Fruit fly (Drosophila melanogaster) whole organism, embryonic: ENCODE data around the gene kibra.

Experiments used
- Adf1 ChIP-seq: fragments of 200-800 bp; sonication (Bioruptor generic); IDR thresholded peaks from 2 replicates; pipeline ENCODE4 v1.3.6; 2022; ENCODE audit warnings: missing biosample characterization, missing genetic modification characterization
- Bdp1 ChIP-seq: fragments of 200-800 bp; sonication (Bioruptor generic); optimal IDR thresholded peaks from 3 replicates; lab custom pipeline; 2016; ENCODE audit warnings: missing biosample characterization, missing genetic modification characterization
- C15 ChIP-seq: fragments of 200-800 bp; sonication (Bioruptor generic); IDR thresholded peaks from 3 replicates; pipeline ENCODE4 v1.3.6; 2022; ENCODE audit warnings: missing biosample characterization, missing genetic modification characterization
- CG13424 ChIP-seq: fragments of 200-800 bp; sonication (Bioruptor generic); optimal IDR thresholded peaks from 2 replicates; lab custom pipeline; 2019; ENCODE audit warnings: missing biosample characterization, mild to moderate bottlenecking, missing genetic modification characterization, moderate library complexity
- CG13775 ChIP-seq: fragments of 200-800 bp; sonication (Bioruptor generic); optimal IDR thresholded peaks from 3 replicates; lab custom pipeline; 2017; ENCODE audit warnings: missing biosample characterization, mild to moderate bottlenecking, missing genetic modification characterization
- CG14050 ChIP-seq: fragments of 200-800 bp; sonication (Bioruptor generic); IDR thresholded peaks from 3 replicates; pipeline ENCODE4 v1.3.6; 2022; ENCODE audit warnings: missing biosample characterization, missing genetic modification characterization
- CG15011 ChIP-seq: fragments of 200-800 bp; sonication (Bioruptor generic); optimal IDR thresholded peaks from 3 replicates; lab custom pipeline; 2018; ENCODE audit warnings: missing biosample characterization, mild to moderate bottlenecking, missing genetic modification characterization
- CG15601 ChIP-seq: fragments of 200-800 bp; sonication (Bioruptor generic); optimal IDR thresholded peaks from 3 replicates; lab custom pipeline; 2019; ENCODE audit warnings: missing biosample characterization, mild to moderate bottlenecking, missing genetic modification characterization, moderate library complexity
- CG16863 ChIP-seq: fragments of 200-800 bp; sonication (Bioruptor generic); optimal IDR thresholded peaks from 3 replicates; lab custom pipeline; 2016; ENCODE audit warnings: missing biosample characterization, missing genetic modification characterization
- CG2712 ChIP-seq: fragments of 200-800 bp; optimal IDR thresholded peaks from 3 replicates; lab custom pipeline; 2019; ENCODE audit warnings: missing biosample characterization, mild to moderate bottlenecking, missing genetic modification characterization, moderate library complexity
- CG3995 ChIP-seq: fragments of 200-800 bp; sonication (Bioruptor generic); optimal IDR thresholded peaks from 3 replicates; lab custom pipeline; 2016; ENCODE audit warnings: missing biosample characterization, missing genetic modification characterization
- CG4282 ChIP-seq: fragments of 200-800 bp; sonication (Bioruptor generic); optimal IDR thresholded peaks from 2 replicates; lab custom pipeline; 2016; ENCODE audit warnings: missing biosample characterization, missing genetic modification characterization
- CG4360 ChIP-seq: fragments of 200-800 bp; sonication (Bioruptor generic); IDR thresholded peaks from 2 replicates; pipeline ENCODE4 v1.3.6; 2022; ENCODE audit warnings: missing biosample characterization, missing genetic modification characterization
- CG7745 ChIP-seq: fragments of 200-800 bp; sonication (Bioruptor generic); optimal IDR thresholded peaks from 2 replicates; lab custom pipeline; 2018; ENCODE audit warnings: missing biosample characterization, mild to moderate bottlenecking, missing genetic modification characterization, moderate library complexity
- CG7786 ChIP-seq: fragments of 200-800 bp; sonication (Bioruptor generic); optimal IDR thresholded peaks from 2 replicates; lab custom pipeline; 2016; ENCODE audit warnings: missing biosample characterization, missing genetic modification characterization
- CG8290 ChIP-seq, 3 experiments: fragments of 200-800 bp; sonication (Bioruptor generic); optimal IDR thresholded peaks; 2 replicates each; lab custom pipeline; 2016 to 2019; ENCODE audit warnings: missing biosample characterization in 3 of 3, missing genetic modification characterization in 3 of 3, mild to moderate bottlenecking in 2 of 3, moderate library complexity in 1 of 3
- CG8924 ChIP-seq: fragments of 200-800 bp; optimal IDR thresholded peaks from 3 replicates; lab custom pipeline; 2019; ENCODE audit warnings: missing biosample characterization, mild to moderate bottlenecking, missing genetic modification characterization, moderate library complexity
- CG9727 ChIP-seq: fragments of 200-800 bp; sonication (Bioruptor generic); optimal IDR thresholded peaks from 3 replicates; lab custom pipeline; 2017; ENCODE audit warnings: missing biosample characterization, mild to moderate bottlenecking, missing genetic modification characterization
- CG9876 ChIP-seq: fragments of 200-800 bp; sonication (Bioruptor generic); optimal IDR thresholded peaks from 2 replicates; lab custom pipeline; 2016; ENCODE audit warnings: missing biosample characterization, missing genetic modification characterization
- CTCF ChIP-seq: fragments of 200-800 bp; sonication (Bioruptor generic); optimal IDR thresholded peaks from 2 replicates; lab custom pipeline; 2017; ENCODE audit warnings: missing biosample characterization, mild to moderate bottlenecking, missing genetic modification characterization, moderate library complexity
- Chrac-16 ChIP-seq: fragments of 200-800 bp; sonication (Bioruptor generic); optimal IDR thresholded peaks from 3 replicates; lab custom pipeline; 2016; ENCODE audit warnings: missing biosample characterization, missing genetic modification characterization
- Dad ChIP-seq: fragments of 200-800 bp; sonication (Bioruptor generic); optimal IDR thresholded peaks from 3 replicates; lab custom pipeline; 2016; ENCODE audit warnings: missing biosample characterization, missing genetic modification characterization
- Fer3 ChIP-seq: fragments of 200-800 bp; sonication (Bioruptor generic); optimal IDR thresholded peaks from 2 replicates; lab custom pipeline; 2018; ENCODE audit warnings: missing biosample characterization, mild to moderate bottlenecking, missing genetic modification characterization, moderate library complexity
- Gsc ChIP-seq: fragments of 200-800 bp; sonication (Bioruptor generic); IDR thresholded peaks from 2 replicates; pipeline ENCODE4 v1.3.6; 2022; ENCODE audit warnings: missing biosample characterization, missing genetic modification characterization
- HmgD ChIP-seq: fragments of 200-800 bp; sonication (Bioruptor generic); optimal IDR thresholded peaks from 3 replicates; lab custom pipeline; 2016; ENCODE audit warnings: missing biosample characterization, missing genetic modification characterization
- Hsf ChIP-seq: fragments of 200-800 bp; sonication (Bioruptor generic); optimal IDR thresholded peaks from 3 replicates; lab custom pipeline; 2016; ENCODE audit warnings: missing biosample characterization, missing genetic modification characterization
- Mes4 ChIP-seq: fragments of 200-800 bp; sonication (Bioruptor generic); optimal IDR thresholded peaks from 2 replicates; lab custom pipeline; 2016; ENCODE audit warnings: missing biosample characterization, missing genetic modification characterization
- Ravus ChIP-seq: fragments of 200-800 bp; sonication (Bioruptor generic); IDR thresholded peaks from 2 replicates; pipeline ENCODE4 v1.3.6; 2022; ENCODE audit warnings: missing biosample characterization, missing genetic modification characterization
- Rfx ChIP-seq: fragments of 200-800 bp; sonication (Bioruptor generic); IDR thresholded peaks from 2 replicates; pipeline ENCODE4 v1.3.6; 2022; ENCODE audit warnings: missing biosample characterization, missing genetic modification characterization
- Side ChIP-seq: fragments of 200-800 bp; sonication (Bioruptor generic); optimal IDR thresholded peaks from 2 replicates; lab custom pipeline; 2016; ENCODE audit warnings: missing biosample characterization, missing genetic modification characterization
- ab ChIP-seq: fragments of 200-800 bp; sonication (Bioruptor generic); optimal IDR thresholded peaks from 2 replicates; lab custom pipeline; 2016; ENCODE audit warnings: missing biosample characterization, missing genetic modification characterization
- ase ChIP-seq: fragments of 200-800 bp; sonication (Bioruptor generic); IDR thresholded peaks from 3 replicates; pipeline ENCODE4 v1.3.6; 2022; ENCODE audit warnings: missing biosample characterization, missing genetic modification characterization
- bab2 ChIP-seq: fragments of 200-800 bp; sonication (Bioruptor generic); optimal IDR thresholded peaks from 2 replicates; lab custom pipeline; 2016; ENCODE audit warnings: missing biosample characterization, missing genetic modification characterization
- crc ChIP-seq: fragments of 200-800 bp; sonication (Bioruptor generic); optimal IDR thresholded peaks from 2 replicates; lab custom pipeline; 2016; ENCODE audit warnings: missing biosample characterization, missing genetic modification characterization
- danr ChIP-seq: fragments of 200-800 bp; sonication (Bioruptor generic); IDR thresholded peaks from 2 replicates; pipeline ENCODE4 v1.3.6; 2022; ENCODE audit warnings: missing biosample characterization, missing genetic modification characterization
- disco-r ChIP-seq: fragments of 200-800 bp; sonication (Bioruptor generic); optimal IDR thresholded peaks from 2 replicates; lab custom pipeline; 2016; ENCODE audit warnings: missing biosample characterization, missing genetic modification characterization
- fru ChIP-seq: fragments of >200 bp; optimal IDR thresholded peaks from 2 replicates; lab custom pipeline; 2017
- gce ChIP-seq: fragments of 200-800 bp; sonication (Bioruptor generic); IDR thresholded peaks from 3 replicates; pipeline ENCODE4 v1.3.6; 2022; ENCODE audit warnings: missing biosample characterization, missing genetic modification characterization
- gsb-n ChIP-seq: fragments of 200-800 bp; sonication (Bioruptor generic); optimal IDR thresholded peaks from 3 replicates; lab custom pipeline; 2018; ENCODE audit warnings: missing biosample characterization, mild to moderate bottlenecking, missing genetic modification characterization
- inv ChIP-seq: fragments of 200-800 bp; sonication (Bioruptor generic); IDR thresholded peaks from 2 replicates; pipeline ENCODE4 v1.3.6; 2022; ENCODE audit warnings: missing biosample characterization, missing genetic modification characterization; ENCODE audit not compliant: partially characterized antibody
- lab ChIP-seq: fragments of 200-800 bp; sonication (Bioruptor generic); optimal IDR thresholded peaks from 3 replicates; lab custom pipeline; 2017; ENCODE audit warnings: missing biosample characterization, missing genetic modification characterization, mild to moderate bottlenecking, moderate library complexity, missing genetic modification reagents
- mam ChIP-seq: fragments of 200-800 bp; sonication (Bioruptor generic); optimal IDR thresholded peaks from 3 replicates; lab custom pipeline; 2016; ENCODE audit warnings: missing biosample characterization, missing genetic modification characterization
- nmo ChIP-seq: fragments of 200-800 bp; sonication (Bioruptor generic); optimal IDR thresholded peaks from 2 replicates; lab custom pipeline; 2018; ENCODE audit warnings: missing biosample characterization, mild to moderate bottlenecking, missing genetic modification characterization, moderate library complexity
- pfk ChIP-seq: fragments of 200-800 bp; sonication (Bioruptor generic); optimal IDR thresholded peaks from 2 replicates; lab custom pipeline; 2018; ENCODE audit warnings: missing biosample characterization, mild to moderate bottlenecking, missing genetic modification characterization, moderate library complexity
- sens ChIP-seq: fragments of 200-800 bp; sonication (Bioruptor generic); peaks from one replicate; lab custom pipeline; 2016; ENCODE audit warnings: missing biosample characterization, missing genetic modification characterization
- sima ChIP-seq: fragments of 200-800 bp; sonication (Bioruptor generic); optimal IDR thresholded peaks from 2 replicates; lab custom pipeline; 2016; ENCODE audit warnings: missing biosample characterization, missing genetic modification characterization
- slp2 ChIP-seq: fragments of 200-800 bp; sonication (Bioruptor generic); optimal IDR thresholded peaks from 2 replicates; lab custom pipeline; 2016; ENCODE audit warnings: missing biosample characterization, missing genetic modification characterization
- stc ChIP-seq: fragments of 200-800 bp; sonication (Bioruptor generic); IDR thresholded peaks from 2 replicates; pipeline ENCODE4 v1.3.6; 2022; ENCODE audit warnings: missing biosample characterization, missing genetic modification characterization
- tap ChIP-seq: fragments of 200-800 bp; optimal IDR thresholded peaks from 3 replicates; lab custom pipeline; 2019; ENCODE audit warnings: missing biosample characterization, mild to moderate bottlenecking, missing genetic modification characterization, moderate library complexity
- toy ChIP-seq: fragments of 200-800 bp; sonication (Bioruptor generic); IDR thresholded peaks from 2 replicates; pipeline ENCODE4 v1.3.6; 2022; ENCODE audit warnings: missing biosample characterization, missing genetic modification characterization
- tup ChIP-seq: fragments of 200-800 bp; sonication (Bioruptor generic); optimal IDR thresholded peaks from 2 replicates; lab custom pipeline; 2016; ENCODE audit warnings: missing biosample characterization, mild to moderate bottlenecking, missing genetic modification characterization, moderate library complexity
- zf30C ChIP-seq: fragments of 200-800 bp; sonication (Bioruptor generic); optimal IDR thresholded peaks from 3 replicates; lab custom pipeline; 2018; ENCODE audit warnings: missing biosample characterization, mild to moderate bottlenecking, missing genetic modification characterization

Gene kibra

dm6 chr3R:14740658-14741191, 16.7 kb upstream of the kibra start (continued):
- TF ChIP-seq slp2 (GFP tag; lab: Kevin White, UChicago) (peak; percentile 41), Rfx (GFP tag; lab: Robert Waterston, UW) (peak; percentile 86), bab2 (GFP tag; lab: Kevin White, UChicago) (peak; percentile 31), tap (peak; percentile 37), nmo (peak; percentile 51), CG13424 (tag; lab: Kevin White, UChicago) (peak; percentile 40), pfk (GFP tag; lab: Kevin White, UChicago) (peak; percentile 68), CG13775 (GFP tag; lab: Kevin White, UChicago) (peak; percentile 38), ab (GFP tag; lab: Kevin White, UChicago) (peak; percentile 31), Hsf (peak; percentile 60), gsb-n (tag; lab: Kevin White, UChicago) (peak; percentile 2), CG15011 (GFP tag; lab: Kevin White, UChicago) (no peak), gce (GFP tag; lab: Robert Waterston, UW) (no peak; the same call in 2 of the 3 replicates), sima (GFP tag; lab: Kevin White, UChicago) (no peak), CG9876 (peak; percentile 76), CG16863 (GFP tag; lab: Kevin White, UChicago) (peak; percentile 47), CG15601 (tag; lab: Kevin White, UChicago) (peak; percentile 31), Dad (GFP tag; lab: Kevin White, UChicago) (peak; percentile 44), Side (GFP tag; lab: Kevin White, UChicago) (peak; percentile 74), CG4282 (GFP tag; lab: Kevin White, UChicago) (peak; percentile 34), ase (GFP tag; lab: Robert Waterston, UW) (no peak), Mes4 (GFP tag; lab: Kevin White, UChicago) (peak; percentile 26), toy (GFP tag; lab: Robert Waterston, UW) (peak; percentile 15; the same call in 1 of the 2 replicates), fru (no peak), CG4360 (GFP tag; lab: Robert Waterston, UW) (0 out of 2 replicates have a peak, but pooled peaks have one; percentile 40), CTCF (GFP tag; lab: Kevin White, UChicago) (no peak), zf30C (GFP tag; lab: Kevin White, UChicago) (no peak), Fer3 (tag; lab: Kevin White, UChicago) (peak; percentile 30), lab (GFP tag; lab: Kevin White, UChicago) (peak; percentile 72), sens (GFP tag; lab: Kevin White, UChicago) (peak; percentile 89), Bdp1 (GFP tag; lab: Kevin White, UChicago) (peak; percentile 76), crc (peak; percentile 36), disco-r (GFP tag; lab: Kevin White, UChicago) (peak; percentile 25), tup (peak; percentile 11), CG7786 (GFP tag; lab: Kevin White, UChicago) (peak; percentile 76), mam (GFP tag; lab: Kevin White, UChicago) (peak; percentile 83), CG3995 (GFP tag; lab: Kevin White, UChicago) (peak; percentile 47), CG7745 (peak; percentile 79), CG9727 (GFP tag; lab: Kevin White, UChicago) (peak; percentile 8), Ravus (GFP tag; lab: Robert Waterston, UW) (no peak), CG14050 (no peak; the same call in 2 of the 3 replicates), C15 (GFP tag; lab: Robert Waterston, UW) (no peak), stc (GFP tag; lab: Robert Waterston, UW) (no peak), Chrac-16 (GFP tag; lab: Kevin White, UChicago) (no peak), Gsc (GFP tag; lab: Robert Waterston, UW) (no peak), inv (GFP tag; lab: Robert Waterston, UW) (no peak), Adf1 (GFP tag; lab: Robert Waterston, UW) (peak; percentile 72), CG2712 (tag; lab: Kevin White, UChicago) (peak; percentile 19), CG8924 (tag; lab: Kevin White, UChicago) (peak; percentile 46), HmgD (GFP tag; lab: Kevin White, UChicago) (peak; percentile 89), CG8290 (GFP tag; optimal IDR thresholded peaks at IDR 0.05; lab: Kevin White, UChicago) (peak; percentile 75), CG8290 (tag; optimal IDR thresholded peaks at IDR 0.05; lab: Kevin White, UChicago) (peak; percentile 65 to 97), danr (no peak)
